Fruit fly (Drosophila melanogaster) whole organism, embryonic: ENCODE results near the gene Spn88Ea.

Experiments used
- Atf-2 ChIP-seq: fragments of 200-800 bp; sonication (Bioruptor generic); optimal IDR thresholded peaks from 2 replicates; lab custom pipeline; 2016; ENCODE audit warnings: missing biosample characterization, missing genetic modification characterization
- Atf6 ChIP-seq: fragments of 200-800 bp; sonication (Bioruptor generic); IDR thresholded peaks from 2 replicates; pipeline ENCODE4 v1.3.6; 2022; ENCODE audit warnings: missing biosample characterization, missing genetic modification characterization
- CG1024 ChIP-seq: fragments of 200-800 bp; sonication (Bioruptor generic); IDR thresholded peaks from 2 replicates; pipeline ENCODE4 v1.3.6; 2022; ENCODE audit warnings: missing biosample characterization, missing genetic modification characterization
- CG10959 ChIP-seq: fragments of 200-800 bp; sonication (Bioruptor generic); IDR thresholded peaks from 2 replicates; pipeline ENCODE4 v1.3.6; 2022; ENCODE audit warnings: missing biosample characterization, missing genetic modification characterization
- CG11456 ChIP-seq: fragments of 200-800 bp; sonication (Bioruptor generic); IDR thresholded peaks from 3 replicates; pipeline ENCODE4 v1.3.6; 2022; ENCODE audit warnings: missing biosample characterization, missing genetic modification characterization
- CG11723 ChIP-seq: fragments of 200-800 bp; sonication (Bioruptor generic); optimal IDR thresholded peaks from 2 replicates; lab custom pipeline; 2017; ENCODE audit warnings: missing biosample characterization, mild to moderate bottlenecking, missing genetic modification characterization
- CG12391 ChIP-seq: fragments of 200-800 bp; sonication (Bioruptor generic); optimal IDR thresholded peaks from 3 replicates; lab custom pipeline; 2018; ENCODE audit warnings: missing biosample characterization, mild to moderate bottlenecking, missing genetic modification characterization, moderate library complexity
- CG12659 ChIP-seq: fragments of 200-800 bp; sonication (Bioruptor generic); optimal IDR thresholded peaks from 3 replicates; lab custom pipeline; 2017; ENCODE audit warnings: mild to moderate bottlenecking, missing biosample characterization, missing genetic modification reagents, missing genetic modification characterization
- CG14050 ChIP-seq: fragments of 200-800 bp; sonication (Bioruptor generic); IDR thresholded peaks from 3 replicates; pipeline ENCODE4 v1.3.6; 2022; ENCODE audit warnings: missing biosample characterization, missing genetic modification characterization
- CG14441 ChIP-seq: fragments of 200-800 bp; sonication (Bioruptor generic); IDR thresholded peaks from 2 replicates; pipeline ENCODE4 v1.3.6; 2022; ENCODE audit warnings: missing biosample characterization, missing genetic modification characterization
- CG1647 ChIP-seq: fragments of 200-800 bp; sonication (Bioruptor generic); optimal IDR thresholded peaks from 3 replicates; lab custom pipeline; 2016; ENCODE audit warnings: missing biosample characterization, missing genetic modification characterization
- CG17328 ChIP-seq: fragments of 200-800 bp; sonication (Bioruptor generic); IDR thresholded peaks from 2 replicates; pipeline ENCODE4 v1.3.6; 2022; ENCODE audit warnings: missing biosample characterization, missing genetic modification characterization
- CG17359 ChIP-seq: fragments of 200-800 bp; sonication (Bioruptor generic); optimal IDR thresholded peaks from 3 replicates; lab custom pipeline; 2018; ENCODE audit warnings: missing biosample characterization, mild to moderate bottlenecking, missing genetic modification characterization, moderate library complexity
- CG17612 ChIP-seq: fragments of 200-800 bp; sonication (Bioruptor generic); IDR thresholded peaks from 2 replicates; pipeline ENCODE4 v1.3.6; 2022; ENCODE audit warnings: missing biosample characterization, missing genetic modification characterization
- CG2116 ChIP-seq: fragments of 200-800 bp; sonication (Bioruptor generic); optimal IDR thresholded peaks from 3 replicates; lab custom pipeline; 2018; ENCODE audit warnings: missing biosample characterization, mild to moderate bottlenecking, missing genetic modification characterization
- CG2889 ChIP-seq: fragments of 200-800 bp; sonication (Bioruptor generic); IDR thresholded peaks from 3 replicates; pipeline ENCODE4 v1.3.6; 2022; ENCODE audit warnings: missing biosample characterization, missing genetic modification characterization
- CG30431 ChIP-seq: fragments of 200-800 bp; sonication (Bioruptor generic); optimal IDR thresholded peaks from 2 replicates; lab custom pipeline; 2017; ENCODE audit warnings: missing biosample characterization, missing genetic modification characterization
- CG31388 ChIP-seq: fragments of 200-800 bp; sonication (Bioruptor generic); optimal IDR thresholded peaks from 2 replicates; lab custom pipeline; 2016; ENCODE audit warnings: missing biosample characterization, missing genetic modification characterization
- CG32532 ChIP-seq: fragments of 200-800 bp; sonication (Bioruptor generic); IDR thresholded peaks from 2 replicates; pipeline ENCODE4 v1.3.6; 2022; ENCODE audit warnings: missing biosample characterization, missing genetic modification characterization
- CG3407 ChIP-seq: fragments of 200-800 bp; sonication (Bioruptor generic); optimal IDR thresholded peaks from 2 replicates; lab custom pipeline; 2018; ENCODE audit warnings: missing biosample characterization, mild to moderate bottlenecking, missing genetic modification characterization
- CG4854 ChIP-seq: fragments of 200-800 bp; sonication (Bioruptor generic); optimal IDR thresholded peaks from 2 replicates; lab custom pipeline; 2016; ENCODE audit warnings: missing biosample characterization, missing genetic modification characterization, inconsistent platforms
- CG8281 ChIP-seq: fragments of 200-800 bp; sonication (Bioruptor generic); optimal IDR thresholded peaks from 2 replicates; lab custom pipeline; 2018; ENCODE audit warnings: missing biosample characterization, mild to moderate bottlenecking, missing genetic modification characterization, moderate library complexity
- CG9215 ChIP-seq: fragments of 200-800 bp; sonication (Bioruptor generic); IDR thresholded peaks from 2 replicates; pipeline ENCODE4 v1.3.6; 2022; ENCODE audit warnings: missing biosample characterization, missing genetic modification characterization
- CG9797 ChIP-seq: fragments of 200-800 bp; sonication (Bioruptor generic); optimal IDR thresholded peaks from 3 replicates; lab custom pipeline; 2018; ENCODE audit warnings: missing biosample characterization, mild to moderate bottlenecking, missing genetic modification characterization
- CG9817 ChIP-seq: fragments of 200-800 bp; sonication (Bioruptor generic); optimal IDR thresholded peaks from 2 replicates; lab custom pipeline; 2018; ENCODE audit warnings: missing biosample characterization, mild to moderate bottlenecking, missing genetic modification characterization, moderate library complexity
- Dek ChIP-seq: fragments of 200-800 bp; sonication (Bioruptor generic); optimal IDR thresholded peaks from 3 replicates; lab custom pipeline; 2019; ENCODE audit warnings: missing biosample characterization, mild to moderate bottlenecking, missing genetic modification characterization, moderate library complexity
- E2f1 ChIP-seq: fragments of 200-800 bp; sonication (Bioruptor generic); IDR thresholded peaks from 2 replicates; pipeline ENCODE4 v1.3.6; 2022; ENCODE audit warnings: missing biosample characterization, missing genetic modification characterization
- HLH4C ChIP-seq: fragments of 200-800 bp; sonication (Bioruptor generic); IDR thresholded peaks from 3 replicates; pipeline ENCODE4 v1.3.6; 2022; ENCODE audit warnings: missing biosample characterization, missing genetic modification characterization; ENCODE audit not compliant: partially characterized antibody
- Jarid2 ChIP-seq: fragments of 200-800 bp; sonication (Bioruptor generic); optimal IDR thresholded peaks from 3 replicates; lab custom pipeline; 2017; ENCODE audit warnings: mild to moderate bottlenecking, missing biosample characterization, missing genetic modification reagents, missing genetic modification characterization
- MESR4 ChIP-seq: fragments of 200-800 bp; sonication (Bioruptor generic); optimal IDR thresholded peaks from 2 replicates; lab custom pipeline; 2018; ENCODE audit warnings: missing biosample characterization, mild to moderate bottlenecking, missing genetic modification characterization, moderate library complexity
- NC2α ChIP-seq: fragments of 200-800 bp; sonication (Bioruptor generic); optimal IDR thresholded peaks from 2 replicates; lab custom pipeline; 2016; ENCODE audit warnings: missing biosample characterization, missing genetic modification characterization
- NFAT ChIP-seq: fragments of 200-800 bp; sonication (Bioruptor generic); IDR thresholded peaks from 2 replicates; pipeline ENCODE4 v1.3.6; 2022; ENCODE audit warnings: missing biosample characterization, missing genetic modification characterization
- PHDP ChIP-seq: fragments of 200-800 bp; sonication (Bioruptor generic); optimal IDR thresholded peaks from 3 replicates; lab custom pipeline; 2018; ENCODE audit warnings: missing biosample characterization, mild to moderate bottlenecking, missing genetic modification characterization, moderate library complexity
- Pdp1 ChIP-seq, 2 experiments: fragments of 200-800 bp; sonication (Bioruptor generic); optimal IDR thresholded peaks; 3 replicates each; lab custom pipeline; 2016; ENCODE audit warnings: missing biosample characterization in 2 of 2, missing genetic modification characterization in 2 of 2, mild to moderate bottlenecking in 1 of 2, moderate library complexity in 1 of 2
- Sox102F ChIP-seq: fragments of 200-800 bp; sonication (Bioruptor generic); optimal IDR thresholded peaks from 2 replicates; lab custom pipeline; 2018; ENCODE audit warnings: missing biosample characterization, mild to moderate bottlenecking, missing genetic modification characterization, moderate library complexity
- Spps ChIP-seq: fragments of 200-800 bp; sonication (Bioruptor generic); optimal IDR thresholded peaks from 2 replicates; lab custom pipeline; 2018; ENCODE audit warnings: missing biosample characterization, mild to moderate bottlenecking, missing genetic modification characterization
- Sry-δ ChIP-seq: fragments of 200-800 bp; sonication (Bioruptor generic); optimal IDR thresholded peaks from 2 replicates; lab custom pipeline; 2016; ENCODE audit warnings: missing biosample characterization, missing genetic modification characterization
- Stat92E ChIP-seq, 3 experiments: fragments of >200 bp in 2 of 3; fragments of 200-800 bp in 1 of 3; sonication (Bioruptor generic) in 1 of 3; optimal IDR thresholded peaks; 2 replicates each; lab custom pipeline; 2017 to 2019; ENCODE audit warnings: missing biosample characterization in 3 of 3, missing genetic modification characterization in 3 of 3, mild to moderate bottlenecking in 1 of 3, moderate library complexity in 1 of 3
- Xrp1 ChIP-seq: fragments of 200-800 bp; sonication (Bioruptor generic); IDR thresholded peaks from 2 replicates; pipeline ENCODE4 v1.3.6; 2022; ENCODE audit warnings: missing biosample characterization, missing genetic modification characterization
- bbx ChIP-seq: fragments of 200-800 bp; sonication (Bioruptor generic); IDR thresholded peaks from 2 replicates; pipeline ENCODE4 v1.3.6; 2022; ENCODE audit warnings: missing biosample characterization, missing genetic modification characterization; ENCODE audit not compliant: partially characterized antibody
- bcd ChIP-seq: fragments of 200-800 bp; sonication (Bioruptor generic); optimal IDR thresholded peaks from 2 replicates; lab custom pipeline; 2017; ENCODE audit warnings: missing biosample characterization, mild to moderate bottlenecking, missing genetic modification characterization
- chif ChIP-seq, 2 experiments: fragments of 200-800 bp; sonication (Bioruptor generic); optimal IDR thresholded peaks; 3 replicates each; lab custom pipeline; 2016; ENCODE audit warnings: missing biosample characterization in 2 of 2, missing genetic modification characterization in 2 of 2
- da ChIP-seq: fragments of 200-800 bp; sonication (Bioruptor generic); optimal IDR thresholded peaks from 2 replicates; lab custom pipeline; 2016; ENCODE audit warnings: missing biosample characterization, missing genetic modification characterization
- dysf ChIP-seq: fragments of 200-800 bp; sonication (Bioruptor generic); IDR thresholded peaks from 3 replicates; pipeline ENCODE4 v1.3.6; 2022; ENCODE audit warnings: missing biosample characterization, missing genetic modification characterization
- ind ChIP-seq: fragments of 200-800 bp; sonication (Bioruptor generic); optimal IDR thresholded peaks from 3 replicates; lab custom pipeline; 2016; ENCODE audit warnings: missing biosample characterization, missing genetic modification characterization
- schlank ChIP-seq: fragments of 200-800 bp; sonication (Bioruptor generic); optimal IDR thresholded peaks from 2 replicates; lab custom pipeline; 2018; ENCODE audit warnings: missing biosample characterization, mild to moderate bottlenecking, missing genetic modification characterization
- sima ChIP-seq: fragments of 200-800 bp; sonication (Bioruptor generic); optimal IDR thresholded peaks from 2 replicates; lab custom pipeline; 2016; ENCODE audit warnings: missing biosample characterization, missing genetic modification characterization
- unpg ChIP-seq: fragments of 200-800 bp; sonication (Bioruptor generic); optimal IDR thresholded peaks from 3 replicates; lab custom pipeline; 2018; ENCODE audit warnings: missing biosample characterization, mild to moderate bottlenecking, missing genetic modification characterization, moderate library complexity

Gene Spn88Ea

dm6 chr3R:15196134-15197034 lies 9.9 kb downstream of the Spn88Ea start, which contains the start of the genes Kpc1 and CG42542 (continued):
- TF ChIP-seq CG9797 (GFP tag; lab: Kevin White, UChicago): peak; percentile 36
- peak; percentile 56 for TF ChIP-seq CG11723
- peak; percentile 86 for TF ChIP-seq HLH4C (GFP tag; lab: Robert Waterston, UW)
- peak; percentile 63 to 70 for TF ChIP-seq chif (GFP tag; optimal IDR thresholded peaks at IDR 0.05; lab: Kevin White, UChicago)
- no peak for TF ChIP-seq E2f1
- no peak; the same call in 2 of the 3 replicates for TF ChIP-seq CG2889
- TF ChIP-seq CG8281: no peak
- TF ChIP-seq Atf6: peak; percentile 17; the same call in 1 of the 2 replicates
- TF ChIP-seq CG9817 (tag; lab: Kevin White, UChicago): peak; percentile 47
- TF ChIP-seq CG12391 (tag; lab: Kevin White, UChicago): peak; percentile 85
- no peak for TF ChIP-seq Spps (tag; lab: Kevin White, UChicago)
- peak; percentile 34; the same call in 2 of the 3 replicates for TF ChIP-seq CG14050 (GFP tag; lab: Robert Waterston, UW)
- peak; percentile 84 for TF ChIP-seq CG1647
- TF ChIP-seq CG12659: peak; percentile 80
- TF ChIP-seq Sry-δ (GFP tag; lab: Kevin White, UChicago): peak; percentile 98
- TF ChIP-seq Jarid2: no peak
- TF ChIP-seq bbx: peak; percentile 70
- peak; percentile 76 to 83 for TF ChIP-seq Pdp1 (GFP tag; optimal IDR thresholded peaks at IDR 0.05; lab: Kevin White, UChicago)
- TF ChIP-seq CG30431: peak; percentile 47
- TF ChIP-seq Sox102F (GFP tag; lab: Kevin White, UChicago): peak; percentile 62
- peak; percentile 55; the same call in 1 of the 2 replicates for TF ChIP-seq Xrp1 (GFP tag; lab: Robert Waterston, UW)
- TF ChIP-seq CG17328 (GFP tag; lab: Robert Waterston, UW): peak; percentile 19; the same call in 1 of the 2 replicates
- peak; percentile 19 for TF ChIP-seq NC2α (GFP tag; lab: Kevin White, UChicago)
- TF ChIP-seq dysf (GFP tag; lab: Robert Waterston, UW): peak; percentile 44; the same call in 1 of the 3 replicates
- peak; percentile 75; the same call in 2 of the 3 replicates for TF ChIP-seq CG11456 (GFP tag; lab: Robert Waterston, UW)
- peak; percentile 84 for TF ChIP-seq MESR4 (GFP tag; lab: Kevin White, UChicago)
- TF ChIP-seq CG9215 (GFP tag; lab: Robert Waterston, UW): peak; percentile 65
- peak; percentile 72 for TF ChIP-seq Atf-2 (GFP tag; lab: Kevin White, UChicago)
- no peak for TF ChIP-seq CG17612 (GFP tag; lab: Robert Waterston, UW)
- TF ChIP-seq CG1024: no peak
- TF ChIP-seq CG17359 (tag; lab: Kevin White, UChicago): peak; percentile 45
- no peak for TF ChIP-seq sima (GFP tag; lab: Kevin White, UChicago)
- peak; percentile 54; the same call in 1 of the 2 replicates for TF ChIP-seq CG10959 (GFP tag; lab: Robert Waterston, UW)
- peak; percentile 87 for TF ChIP-seq NFAT
- peak; percentile 86 for TF ChIP-seq da
- peak; percentile 69 for TF ChIP-seq bcd (GFP tag; lab: Kevin White, UChicago)
- TF ChIP-seq Stat92E (GFP tag; optimal IDR thresholded peaks at IDR 0.05; lab: Kevin White, UChicago): no peak
- TF ChIP-seq Dek (tag; lab: Kevin White, UChicago): peak; percentile 74
- peak; percentile 74 for TF ChIP-seq CG32532 (GFP tag; lab: Robert Waterston, UW)
- TF ChIP-seq CG2116: peak; percentile 59
- peak; percentile 33 for TF ChIP-seq schlank (tag; lab: Kevin White, UChicago)
- TF ChIP-seq ind (GFP tag; lab: Kevin White, UChicago): peak; percentile 76
- TF ChIP-seq CG3407: peak; percentile 9
- TF ChIP-seq CG14441: peak; percentile 54; the same call in 1 of the 2 replicates
- TF ChIP-seq unpg (GFP tag; lab: Kevin White, UChicago): no peak
- TF ChIP-seq PHDP (tag; lab: Kevin White, UChicago): no peak
- no peak for TF ChIP-seq CG4854 (GFP tag; lab: Kevin White, UChicago)
- peak; percentile 37 for TF ChIP-seq CG31388 (GFP tag; lab: Kevin White, UChicago)
